Fruit fly (Drosophila melanogaster) Kc167 (cell line): ENCODE measurements around the gene Rtnl1.

Experiments
- Myc ChIP-seq: fragments of >200 bp; optimal IDR thresholded peaks from 2 replicates; lab custom pipeline; 2017; ENCODE audit warnings: missing external identifiers
- Sin3A ChIP-seq: fragments of >200 bp; optimal IDR thresholded peaks from 2 replicates; lab custom pipeline; 2018; ENCODE audit warnings: missing external identifiers
- h ChIP-seq: fragments of >200 bp; optimal IDR thresholded peaks from 3 replicates; lab custom pipeline; 2018; ENCODE audit warnings: missing external identifiers
- insv ChIP-seq: fragments of >200 bp; optimal IDR thresholded peaks from 3 replicates; lab custom pipeline; 2018; ENCODE audit warnings: missing external identifiers
- psq ChIP-seq: fragments of >200 bp; optimal IDR thresholded peaks from 2 replicates; lab custom pipeline; 2017; ENCODE audit warnings: missing external identifiers
- ttk ChIP-seq: sonication (Bioruptor generic); optimal IDR thresholded peaks from 2 replicates; lab custom pipeline; 2017; ENCODE audit warnings: missing external identifiers

The Rtnl1 gene

dm6 chr2L:5009306-5010030 lies at the start of gene Rtnl1:
Rtnl1 (minus strand) TSS chr2L:5009720.
- TF ChIP-seq psq (lab: Kevin White, UChicago) (no peak), Sin3A (lab: Kevin White, UChicago) (no peak), ttk (lab: Kevin White, UChicago) (no peak), insv (lab: Kevin White, UChicago) (no peak), h (lab: Kevin White, UChicago) (no peak), Myc (no peak)

dm6 chr2L:5058094-5058493 lies 48.6 kb upstream of the Rtnl1 start, which contains the start of gene Nepl3:
Nepl3 (minus strand) TSS chr2L:5058248.
- TF ChIP-seq h (lab: Kevin White, UChicago): no peak
- TF ChIP-seq ttk (lab: Kevin White, UChicago): no peak
- TF ChIP-seq Myc: no peak

dm6 chr2L:5055528-5055927 lies 46.0 kb upstream of the Rtnl1 start:
- TF ChIP-seq psq (lab: Kevin White, UChicago): no peak
- no peak for TF ChIP-seq Myc
- TF ChIP-seq ttk (lab: Kevin White, UChicago): no peak
- TF ChIP-seq h (lab: Kevin White, UChicago): no peak

- TF ChIP-seq insv (lab: Kevin White, UChicago) (no peak), Sin3A (lab: Kevin White, UChicago) (no peak), Myc (no peak), ttk (lab: Kevin White, UChicago) (no peak), h (lab: Kevin White, UChicago) (no peak), psq (lab: Kevin White, UChicago) (no peak)
Measured at dm6 chr2L:5054953-5055352, 45.4 kb upstream of the Rtnl1 start, which contains the start of the genes CG14036 and His3.3A. CG14036 (minus strand) TSS chr2L:5055016. His3.3A (plus strand) TSS chr2L:5055058.

dm6 chr2L:5052994-5053393 lies 43.5 kb upstream of the Rtnl1 start, which contains the start of gene eIF3h:
eIF3h (minus strand) TSS chr2L:5053094.
- TF ChIP-seq Sin3A (lab: Kevin White, UChicago) (no peak), psq (lab: Kevin White, UChicago) (no peak)

- TF ChIP-seq ttk (lab: Kevin White, UChicago): no peak
- no peak for TF ChIP-seq h (lab: Kevin White, UChicago)
- no peak for TF ChIP-seq Sin3A (lab: Kevin White, UChicago)
Measured at dm6 chr2L:5052367-5052914, 42.9 kb upstream of the Rtnl1 start, which contains the start of gene senju. senju (plus strand) TSS chr2L:5052843.

dm6 chr2L:5050825-5051224 lies 41.3 kb upstream of the Rtnl1 start, which contains the start of gene CG9121:
CG9121 (minus strand) TSS chr2L:5051062.
- no peak for TF ChIP-seq Sin3A (lab: Kevin White, UChicago)
- TF ChIP-seq Myc: no peak
- no peak for TF ChIP-seq h (lab: Kevin White, UChicago)
- TF ChIP-seq insv (lab: Kevin White, UChicago): no peak
- TF ChIP-seq psq (lab: Kevin White, UChicago): no peak
- no peak for TF ChIP-seq ttk (lab: Kevin White, UChicago)

dm6 chr2L:5049974-5050373 lies 40.5 kb upstream of the Rtnl1 start:
- no peak for TF ChIP-seq insv (lab: Kevin White, UChicago)
- no peak for TF ChIP-seq Myc
- no peak for TF ChIP-seq Sin3A (lab: Kevin White, UChicago)
- no peak for TF ChIP-seq h (lab: Kevin White, UChicago)
- TF ChIP-seq psq (lab: Kevin White, UChicago): no peak
- TF ChIP-seq ttk (lab: Kevin White, UChicago): no peak

- TF ChIP-seq Sin3A (lab: Kevin White, UChicago) (no peak), ttk (lab: Kevin White, UChicago) (no peak), psq (lab: Kevin White, UChicago) (no peak), insv (lab: Kevin White, UChicago) (no peak), h (lab: Kevin White, UChicago) (no peak), Myc (no peak)
Measured at dm6 chr2L:5046261-5046660, 36.7 kb upstream of the Rtnl1 start.

- TF ChIP-seq insv (lab: Kevin White, UChicago) (no peak), psq (lab: Kevin White, UChicago) (no peak), h (lab: Kevin White, UChicago) (no peak), ttk (lab: Kevin White, UChicago) (no peak), Sin3A (lab: Kevin White, UChicago) (no peak), Myc (no peak)
Measured at dm6 chr2L:5044892-5045619, 35.5 kb upstream of the Rtnl1 start.

- no peak for TF ChIP-seq Myc
- no peak for TF ChIP-seq psq (lab: Kevin White, UChicago)
- no peak for TF ChIP-seq h (lab: Kevin White, UChicago)
- no peak for TF ChIP-seq Sin3A (lab: Kevin White, UChicago)
- no peak for TF ChIP-seq ttk (lab: Kevin White, UChicago)
- no peak for TF ChIP-seq insv (lab: Kevin White, UChicago)
Measured at dm6 chr2L:5044361-5044891, 34.9 kb upstream of the Rtnl1 start, which contains the start of gene CG31650. CG31650 (minus strand) TSS chr2L:5044712.
